Worm (Caenorhabditis elegans) whole organism, L3 larva: ENCODE results near the gene sur-7.

Experiments
- ama-1 ChIP-seq: fragments of 150-350 bp; optimal IDR thresholded peaks from 2 replicates; lab custom pipeline; 2018
- ceh-82 ChIP-seq: fragments of 150-350 bp; optimal IDR thresholded peaks from 2 replicates; lab custom pipeline; 2014; ENCODE audit warnings: missing biosample characterization, missing genetic modification characterization
- elt-2 ChIP-seq: sonication (generic microtip); optimal IDR thresholded peaks from 2 replicates; lab custom pipeline; 2016; ENCODE audit warnings: missing genetic modification reagents, mild to moderate bottlenecking, missing genetic modification characterization, missing compliant biosample characterization
- jun-1 ChIP-seq: fragments of 150-350 bp; optimal IDR thresholded peaks from 2 replicates; lab custom pipeline; 2014; ENCODE audit warnings: missing biosample characterization, missing genetic modification reagents, missing genetic modification characterization
- nhr-23 ChIP-seq: fragments of 150-350 bp; optimal IDR thresholded peaks from 2 replicates; lab custom pipeline; 2014; ENCODE audit warnings: missing biosample characterization, missing genetic modification reagents, missing genetic modification characterization
- nhr-237 ChIP-seq: fragments of 150-350 bp; optimal IDR thresholded peaks from 2 replicates; lab custom pipeline; 2014; ENCODE audit warnings: missing biosample characterization, missing genetic modification characterization
- nhr-76 ChIP-seq: fragments of 150-350 bp; sonication (generic microtip); optimal IDR thresholded peaks from 5 replicates; lab custom pipeline; 2014; ENCODE audit warnings: missing biosample characterization, missing genetic modification characterization
- pha-4 ChIP-seq: fragments of 150-350 bp; optimal IDR thresholded peaks from 2 replicates; lab custom pipeline; 2014; ENCODE audit warnings: missing biosample characterization, missing genetic modification reagents, missing genetic modification characterization
- zag-1 ChIP-seq: fragments of 150-350 bp; optimal IDR thresholded peaks from 2 replicates; lab custom pipeline; 2014; ENCODE audit warnings: missing biosample characterization, missing genetic modification characterization
- ztf-11 ChIP-seq: fragments of 150-350 bp; optimal IDR thresholded peaks from 2 replicates; lab custom pipeline; 2014; ENCODE audit warnings: missing biosample characterization, missing genetic modification characterization
- ztf-4 ChIP-seq: fragments of 150-350 bp; optimal IDR thresholded peaks from 2 replicates; lab custom pipeline; 2014; ENCODE audit warnings: missing biosample characterization, missing genetic modification characterization

ce11 chrX:16345296-16345695 lies 31.1 kb upstream of the sur-7 start:
- no peak for TF ChIP-seq ama-1 (lab: Kevin White, UChicago)
- TF ChIP-seq ceh-82 (tag; lab: Kevin White, UChicago), result no peak
- TF ChIP-seq nhr-76 (tag; lab: Kevin White, UChicago), result no peak
- no peak for TF ChIP-seq ztf-11 (tag; lab: Kevin White, UChicago)
- no peak for TF ChIP-seq nhr-237 (tag; lab: Kevin White, UChicago)
- TF ChIP-seq jun-1 (tag; lab: Kevin White, UChicago), result no peak
- no peak for TF ChIP-seq elt-2 (tag; lab: Kevin White, UChicago)
- TF ChIP-seq pha-4, result no peak
- TF ChIP-seq ztf-4, result no peak
- no peak for TF ChIP-seq zag-1 (tag; lab: Kevin White, UChicago)
- TF ChIP-seq nhr-23, result no peak
